Worm (Caenorhabditis elegans) whole organism, L4/young adult: ENCODE data around the gene C06C3.10.

Source experiments
- W03F9.2 ChIP-seq: fragments of 150-350 bp; optimal IDR thresholded peaks from 2 replicates; lab custom pipeline; 2014; ENCODE audit warnings: missing biosample characterization, missing genetic modification characterization
- dao-5 ChIP-seq: sonication (generic microtip); optimal IDR thresholded peaks from 2 replicates; lab custom pipeline; 2016; ENCODE audit warnings: missing genotype, missing genetic modification characterization, moderate library complexity, missing compliant biosample characterization
- him-1 ChIP-seq: sonication (generic microtip); optimal IDR thresholded peaks from 2 replicates; lab custom pipeline; 2016; ENCODE audit warnings: missing genotype, missing genetic modification reagents, missing genetic modification characterization, missing compliant biosample characterization

- no peak for TF ChIP-seq dao-5
- TF ChIP-seq W03F9.2 (tag; lab: Kevin White, UChicago), result no peak
- no peak for TF ChIP-seq him-1 (tag; lab: Kevin White, UChicago)
These were observed 20.3 kb downstream of the C06C3.10 start for ce11 chrII:9356723-9357122.
